Worm (Caenorhabditis elegans): ENCODE data around the gene F47B8.1.
"Not testable (repeated sequence)": the region's sequence is repeated elsewhere in the genome, so short reads cannot be mapped to it uniquely, and the experiment has no call there.

The F47B8.1 gene

DNA sequence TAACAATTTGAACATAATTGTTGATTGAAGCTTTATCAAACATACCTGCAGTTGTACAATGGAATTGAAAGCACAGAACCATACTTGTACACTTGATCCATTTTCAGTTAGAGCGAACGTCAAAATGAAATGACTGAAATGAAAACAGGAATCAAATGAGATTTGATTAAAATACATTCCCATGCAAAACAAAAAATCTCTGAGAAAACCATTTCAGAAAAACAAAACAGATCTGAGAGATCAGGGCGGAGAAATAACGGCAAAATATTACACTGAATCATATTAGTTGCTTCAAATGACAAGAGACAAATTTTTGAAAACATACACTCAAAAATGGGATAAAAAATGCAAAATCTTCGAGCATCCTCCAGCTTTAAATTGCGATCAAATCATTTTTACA, 34.4 kb downstream of the F47B8.1 start, which contains the start of gene srt-33:
Gene srt-33 (minus strand): TSS at position 101 of the 400 bp plus-strand sequence.
- TF ChIP-seq egl-27 (tag; optimal IDR thresholded peaks at IDR 0.05), result no peak

DNA sequence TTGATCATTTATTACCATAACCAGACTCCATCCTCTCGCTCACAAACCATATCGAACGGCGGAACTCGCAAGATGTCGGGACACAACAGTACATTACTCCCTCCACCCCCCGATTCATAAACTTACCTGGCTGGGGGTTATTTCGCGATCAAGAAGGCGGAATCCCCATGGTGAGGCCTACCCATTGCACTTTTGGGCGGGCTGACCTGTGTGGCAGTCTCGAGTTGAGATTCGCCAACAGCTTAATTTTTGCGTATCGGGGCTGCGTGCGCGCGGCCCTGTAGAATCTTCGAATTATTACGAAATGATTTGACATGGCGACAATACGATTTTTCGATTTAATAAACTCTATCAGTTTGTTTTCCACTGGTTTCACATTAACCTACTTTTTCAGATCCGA, 36.7 kb downstream of the F47B8.1 start:
- peak; percentile 40 for TF ChIP-seq snpc-4 (tag; optimal IDR thresholded peaks at IDR 0.05)

DNA sequence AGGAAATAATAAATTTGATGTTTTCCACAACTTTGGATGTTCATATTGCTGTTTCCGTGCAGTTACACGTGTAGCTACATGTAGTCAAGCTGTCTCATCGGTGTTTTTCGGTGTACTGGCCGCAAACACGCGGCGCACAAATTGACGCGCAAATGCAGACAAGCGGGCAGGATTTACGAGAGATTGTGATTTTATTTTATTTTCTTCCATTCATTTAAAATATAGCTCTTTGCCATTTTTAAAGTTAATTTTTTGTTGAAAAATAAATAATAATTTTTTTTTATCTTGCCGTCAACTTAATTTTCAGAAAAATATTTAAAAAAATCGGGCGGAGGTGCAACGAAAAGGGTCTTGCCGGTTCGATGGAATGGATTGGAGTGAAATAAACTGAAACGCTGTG, 39.9 kb downstream of the F47B8.1 start, which contains the start of gene F40G12.7:
Gene F40G12.7 (plus strand): TSS at position 301 of the 400 bp plus-strand sequence.
- not testable (repeated sequence) for TF ChIP-seq dpl-1 (GFP tag; optimal IDR thresholded peaks at IDR 0.05); ceh-90 (tag; optimal IDR thresholded peaks at IDR 0.05); tbx-2 (tag; optimal IDR thresholded peaks at IDR 0.05)

DNA sequence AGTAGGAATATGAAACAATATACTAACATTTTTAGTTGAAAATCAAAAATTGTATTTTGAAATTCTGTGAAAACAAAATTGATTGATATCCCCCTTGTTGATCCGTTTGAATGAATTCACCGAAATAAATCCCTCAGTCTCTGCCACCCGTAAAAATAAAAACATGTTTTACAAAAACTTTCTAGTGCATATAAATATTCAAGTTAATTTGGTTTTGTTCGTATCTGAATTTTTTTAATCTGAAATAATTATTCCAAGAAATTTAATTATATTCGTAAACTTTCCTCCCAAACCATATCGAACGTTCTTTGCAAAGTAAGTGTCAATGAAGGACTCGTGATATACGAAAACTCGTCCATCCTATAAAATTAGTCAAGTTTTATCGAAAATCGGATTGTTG, 41.1 kb downstream of the F47B8.1 start, which contains the start of gene F40G12.6:
Gene F40G12.6 (minus strand): TSS at position 101 of the 400 bp plus-strand sequence.
- TF ChIP-seq ama-1 (optimal IDR thresholded peaks at IDR 0.05) (no peak), pag-3 (tag; optimal IDR thresholded peaks at IDR 0.05; ENCODE audit: borderline replicate concordance, insufficient read depth) (no peak), nhr-76 (tag; optimal IDR thresholded peaks at IDR 0.05) (no peak), lir-3 (tag; optimal IDR thresholded peaks at IDR 0.05; ENCODE audit: poor library complexity) (no peak), ets-5 (GFP tag; IDR thresholded peaks at IDR 0.05) (no peak), efl-1 (optimal IDR thresholded peaks at IDR 0.05) (no peak), efl-1 (GFP tag; optimal IDR thresholded peaks at IDR 0.05 in 1 of 2) (no peak), nhr-90 (tag; optimal IDR thresholded peaks at IDR 0.05; ENCODE audit: poor library complexity) (no peak), hlh-17 (GFP tag; optimal IDR thresholded peaks at IDR 0.05; ENCODE audit: borderline replicate concordance) (no peak), zag-1 (tag; optimal IDR thresholded peaks at IDR 0.05) (no peak), snpc-4 (tag; optimal IDR thresholded peaks at IDR 0.05) (no peak), aha-1 (tag; optimal IDR thresholded peaks at IDR 0.05) (no peak), fkh-8 (tag; optimal IDR thresholded peaks at IDR 0.05) (no peak), unc-98 (GFP tag; IDR thresholded peaks at IDR 0.05) (no peak), hpl-2 (GFP tag; optimal IDR thresholded peaks at IDR 0.05) (no peak), blmp-1 (tag; optimal IDR thresholded peaks at IDR 0.05) (no peak), fos-1 (tag; optimal IDR thresholded peaks at IDR 0.05) (no peak), nhr-11 (tag; optimal IDR thresholded peaks at IDR 0.05) (no peak)

DNA sequence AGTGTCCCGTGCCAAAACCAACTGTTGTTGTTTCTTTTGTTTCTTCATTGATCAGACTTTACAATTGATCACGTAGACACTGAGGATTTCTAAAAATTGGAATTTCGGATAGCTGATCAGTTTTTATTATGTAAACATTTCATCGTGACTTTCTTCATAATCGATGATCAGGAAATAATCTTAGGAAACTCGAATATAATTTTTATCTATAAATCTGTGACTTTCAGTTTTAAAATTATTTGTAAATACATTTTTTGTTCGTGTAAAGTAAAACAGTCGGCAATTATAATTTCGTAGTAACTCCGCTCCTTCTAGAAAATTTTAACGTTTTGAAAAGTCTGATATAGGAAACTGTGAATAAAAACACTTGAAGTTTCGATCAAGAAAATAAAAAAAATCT, 43.4 kb downstream of the F47B8.1 start, which contains the start of gene F40G12.5:
Gene F40G12.5 (minus strand): TSS at position 101 of the 400 bp plus-strand sequence.
- TF ChIP-seq sup-37 (GFP tag; optimal IDR thresholded peaks at IDR 0.05) (no peak), snu-23 (GFP tag; optimal IDR thresholded peaks at IDR 0.05) (no peak), efl-3 (GFP tag; optimal IDR thresholded peaks at IDR 0.05) (no peak), aha-1 (tag; optimal IDR thresholded peaks at IDR 0.05) (no peak), F16B12.6 (tag; optimal IDR thresholded peaks at IDR 0.05) (no peak), C34B4.2 (tag; optimal IDR thresholded peaks at IDR 0.05) (no peak), C16A3.4 (tag; optimal IDR thresholded peaks at IDR 0.05) (no peak), sox-4 (tag; optimal IDR thresholded peaks at IDR 0.05) (no peak), egl-27 (tag; optimal IDR thresholded peaks at IDR 0.05) (no peak), dsc-1 (tag; optimal IDR thresholded peaks at IDR 0.05) (no peak)

DNA sequence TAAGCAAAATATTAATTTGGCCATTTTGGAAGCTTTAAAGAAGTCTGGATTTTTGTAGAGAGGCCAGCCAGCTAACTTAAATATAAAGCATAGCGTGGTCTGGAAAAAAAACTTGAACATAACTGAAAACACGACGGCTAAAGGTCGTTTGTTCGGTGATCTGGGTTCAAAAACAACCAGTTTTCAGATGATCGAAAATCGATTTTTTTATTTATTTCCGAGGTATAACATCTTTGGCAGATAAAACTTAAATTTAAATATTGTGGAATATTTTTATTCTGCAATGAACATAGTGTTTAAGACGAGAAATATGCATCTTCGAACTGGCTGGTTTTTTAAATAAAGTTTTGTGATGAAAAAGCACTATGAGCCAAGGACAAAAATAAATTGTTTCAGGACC, 45.5 kb downstream of the F47B8.1 start, which contains the start of gene F40G12.4:
Gene F40G12.4 (minus strand): TSS at position 101 of the 400 bp plus-strand sequence.
- TF ChIP-seq nhr-11 (tag; optimal IDR thresholded peaks at IDR 0.05) (no peak), efl-3 (GFP tag; optimal IDR thresholded peaks at IDR 0.05) (no peak)

DNA sequence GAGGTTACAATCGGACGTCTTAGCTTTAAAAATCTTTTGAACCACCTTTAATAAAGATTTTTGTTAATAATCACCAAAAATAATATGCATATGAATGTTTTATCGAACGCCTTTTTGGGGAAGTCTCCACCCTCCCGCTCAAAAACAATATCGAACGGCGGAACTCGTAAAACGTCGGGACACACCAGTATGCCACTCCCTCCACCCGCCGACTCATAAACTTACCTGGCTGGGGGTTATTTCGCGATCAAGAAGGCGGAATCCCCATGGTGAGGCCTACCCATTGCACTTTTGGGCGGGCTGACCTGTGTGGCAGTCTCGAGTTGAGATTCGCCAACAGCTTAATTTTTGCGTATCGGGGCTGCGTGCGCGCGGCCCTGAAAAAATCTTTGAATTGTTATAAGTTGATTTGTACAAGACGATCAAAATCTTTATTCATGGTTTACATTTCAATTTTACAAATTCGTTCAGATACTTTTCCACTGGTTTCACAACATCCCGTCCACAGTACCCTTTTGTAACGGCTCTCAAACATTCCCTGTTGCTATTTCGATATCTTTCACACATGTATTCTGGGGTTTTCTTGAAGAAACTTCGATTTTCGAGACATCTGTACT, 46.7 kb downstream of the F47B8.1 start:
- TF ChIP-seq nhr-12 (tag; optimal IDR thresholded peaks at IDR 0.05), result no peak
- TF ChIP-seq xbp-1 (tag; optimal IDR thresholded peaks at IDR 0.05), result no peak
- no peak for TF ChIP-seq hpl-2 (GFP tag; optimal IDR thresholded peaks at IDR 0.05)
- TF ChIP-seq aha-1 (tag; optimal IDR thresholded peaks at IDR 0.05), result no peak
- no peak for TF ChIP-seq nhr-28 (tag; optimal IDR thresholded peaks at IDR 0.05)
- no peak for TF ChIP-seq C04F5.9 (tag; optimal IDR thresholded peaks at IDR 0.05)
- no peak for TF ChIP-seq skn-1 (tag; optimal IDR thresholded peaks at IDR 0.05)
- no peak for TF ChIP-seq nhr-11 (tag; optimal IDR thresholded peaks at IDR 0.05)
- TF ChIP-seq nhr-47 (tag; optimal IDR thresholded peaks at IDR 0.05), result no peak
- no peak for TF ChIP-seq ceh-63 (GFP tag; optimal IDR thresholded peaks at IDR 0.05)
- TF ChIP-seq pag-3 (tag; optimal IDR thresholded peaks at IDR 0.05; ENCODE audit: borderline replicate concordance, insufficient read depth), result no peak
- TF ChIP-seq ceh-90 (tag; optimal IDR thresholded peaks at IDR 0.05), result no peak
- no peak for TF ChIP-seq rnt-1 (tag; optimal IDR thresholded peaks at IDR 0.05)
- no peak for TF ChIP-seq sptf-1 (tag; optimal IDR thresholded peaks at IDR 0.05)
- no peak for TF ChIP-seq ztf-4 (tag; optimal IDR thresholded peaks at IDR 0.05)
- no peak for TF ChIP-seq nhr-71 (tag; optimal IDR thresholded peaks at IDR 0.05)
